Worm (Caenorhabditis elegans): Measurements from ENCODE around the gene T03F6.3.

DNA sequence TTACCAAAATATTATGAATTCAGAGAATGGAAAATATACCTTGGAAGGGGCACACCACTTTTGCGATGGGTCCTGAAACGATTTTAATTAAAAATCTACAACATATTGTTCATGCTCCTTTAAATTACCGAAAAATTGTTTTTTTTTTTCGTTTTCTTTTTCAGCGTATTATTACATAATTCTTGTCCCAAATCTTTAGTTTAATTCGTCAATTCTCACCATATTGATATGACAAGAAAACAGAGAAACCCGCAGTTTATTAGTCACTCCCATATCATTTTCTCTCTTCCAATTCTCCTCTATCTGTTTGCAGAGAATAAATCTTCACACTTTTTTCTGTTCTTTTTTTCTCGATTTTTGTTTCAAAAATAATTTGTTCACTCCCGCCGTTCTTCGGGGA lies 6.1 kb downstream of the T03F6.3 start, which contains the start of gene F11F1.1:
- TF ChIP-seq cog-1 (tag; optimal IDR thresholded peaks at IDR 0.05) (no peak), tab-1 (GFP tag; IDR thresholded peaks at IDR 0.05) (no peak), ref-1 (GFP tag; conservative IDR thresholded peaks at IDR 0.05) (no peak), klf-2 (GFP tag; conservative IDR thresholded peaks at IDR 0.05) (no peak), flt-1 (GFP tag; IDR thresholded peaks at IDR 0.05) (no peak), ztf-29 (GFP tag; IDR thresholded peaks at IDR 0.05) (no peak), ztf-23 (GFP tag; IDR thresholded peaks at IDR 0.05) (no peak)
